Fruit fly (Drosophila melanogaster) ovary, adult (tissue): ENCODE results near the gene Tm2.
A peak's percentile ranks its signal among the peaks of the same experiment; 100 is the strongest.

Source experiments
- CG17801 ChIP-seq: fragments of 200-800 bp; optimal IDR thresholded peaks from 2 replicates; lab custom pipeline; 2019; ENCODE audit warnings: missing biosample characterization, mild to moderate bottlenecking, missing genetic modification characterization, moderate library complexity; ENCODE audit not compliant: partially characterized antibody

Tm2 gene

dm6 chr3R:15309924-15310323, at the start of gene Tm2:
TSS of gene Tm2 (plus strand) at chr3R:15310193.
- TF ChIP-seq CG17801 (GFP tag; lab: Kevin White, UChicago), result no peak

dm6 chr3R:15262710-15263672, 47.0 kb upstream of the Tm2 start, which contains the start of the genes eIF2gamma and Set:
TSS of gene eIF2gamma (minus strand) at chr3R:15263458.
TSS of gene Set (plus strand) at chr3R:15263552.
- TF ChIP-seq CG17801 (GFP tag; lab: Kevin White, UChicago), result peak; percentile 38

dm6 chr3R:15263946-15264345, 46.0 kb upstream of the Tm2 start:
- TF ChIP-seq CG17801 (GFP tag; lab: Kevin White, UChicago), result no peak

dm6 chr3R:15265406-15266040, 44.5 kb upstream of the Tm2 start, which contains the start of gene ATPsynO:
TSS of gene ATPsynO (plus strand) at chr3R:15265591.
- TF ChIP-seq CG17801 (GFP tag; lab: Kevin White, UChicago), result peak; percentile 54

- TF ChIP-seq CG17801 (GFP tag; lab: Kevin White, UChicago), result peak; percentile 21
Measured at dm6 chr3R:15268426-15268825, 41.6 kb upstream of the Tm2 start, which contains the start of the genes CG14864 and Zip88E. TSS of gene CG14864 (minus strand) at chr3R:15268538. TSS of gene Zip88E (plus strand) at chr3R:15268662.

dm6 chr3R:15268856-15269255, 41.1 kb upstream of the Tm2 start:
- no peak for TF ChIP-seq CG17801 (GFP tag; lab: Kevin White, UChicago)

dm6 chr3R:15275158-15275623, 34.8 kb upstream of the Tm2 start, which contains the start of the genes Cp190 and CG4338:
TSS of gene Cp190 (minus strand) at chr3R:15275241.
TSS of gene CG4338 (plus strand) at chr3R:15275522.
- peak; percentile 99 for TF ChIP-seq CG17801 (GFP tag; lab: Kevin White, UChicago)

dm6 chr3R:15277926-15278869, 31.8 kb upstream of the Tm2 start, which contains the start of the genes MRG15 and Tm1:
TSS of gene MRG15 (minus strand) at chr3R:15278109.
TSS of gene Tm1 (plus strand) at chr3R:15278220.
- TF ChIP-seq CG17801 (GFP tag; lab: Kevin White, UChicago), result no peak

- TF ChIP-seq CG17801 (GFP tag; lab: Kevin White, UChicago), result peak; percentile 25
Measured at dm6 chr3R:15280619-15281334, 29.2 kb upstream of the Tm2 start.

- TF ChIP-seq CG17801 (GFP tag; lab: Kevin White, UChicago), result no peak
Measured at dm6 chr3R:15281335-15281963, 28.5 kb upstream of the Tm2 start.

dm6 chr3R:15282326-15282725, 27.7 kb upstream of the Tm2 start:
- TF ChIP-seq CG17801 (GFP tag; lab: Kevin White, UChicago), result no peak

- TF ChIP-seq CG17801 (GFP tag; lab: Kevin White, UChicago), result no peak
Measured at dm6 chr3R:15282982-15283809, 26.8 kb upstream of the Tm2 start.
